Fruit fly (Drosophila melanogaster) whole organism, embryonic: ENCODE data around the gene CG3534.

Source experiments
- Antp ChIP-seq: fragments of 200-800 bp; sonication (Bioruptor generic); optimal IDR thresholded peaks from 3 replicates; lab custom pipeline; 2016; ENCODE audit warnings: missing biosample characterization, missing genetic modification characterization
- Atf-2 ChIP-seq: fragments of 200-800 bp; sonication (Bioruptor generic); optimal IDR thresholded peaks from 2 replicates; lab custom pipeline; 2016; ENCODE audit warnings: missing biosample characterization, missing genetic modification characterization
- BEAF-32 ChIP-seq: fragments of 200-800 bp; sonication (Bioruptor generic); optimal IDR thresholded peaks from 3 replicates; lab custom pipeline; 2017; ENCODE audit warnings: missing biosample characterization, missing genetic modification characterization, mild to moderate bottlenecking, moderate library complexity, missing genetic modification reagents
- Bgb ChIP-seq: fragments of 200-800 bp; sonication (Bioruptor generic); IDR thresholded peaks from 2 replicates; pipeline ENCODE4 v1.3.6; 2022; ENCODE audit warnings: missing biosample characterization, missing genetic modification characterization; ENCODE audit not compliant: partially characterized antibody
- C15 ChIP-seq: fragments of 200-800 bp; sonication (Bioruptor generic); IDR thresholded peaks from 3 replicates; pipeline ENCODE4 v1.3.6; 2022; ENCODE audit warnings: missing biosample characterization, missing genetic modification characterization
- CG1024 ChIP-seq: fragments of 200-800 bp; sonication (Bioruptor generic); IDR thresholded peaks from 2 replicates; pipeline ENCODE4 v1.3.6; 2022; ENCODE audit warnings: missing biosample characterization, missing genetic modification characterization
- CG10959 ChIP-seq: fragments of 200-800 bp; sonication (Bioruptor generic); IDR thresholded peaks from 2 replicates; pipeline ENCODE4 v1.3.6; 2022; ENCODE audit warnings: missing biosample characterization, missing genetic modification characterization
- CG10979 ChIP-seq: fragments of 200-800 bp; sonication (Bioruptor generic); optimal IDR thresholded peaks from 2 replicates; lab custom pipeline; 2018; ENCODE audit warnings: missing biosample characterization, mild to moderate bottlenecking, missing genetic modification characterization, moderate library complexity
- CG12155 ChIP-seq: fragments of 200-800 bp; sonication (Bioruptor generic); optimal IDR thresholded peaks from 3 replicates; lab custom pipeline; 2016; ENCODE audit warnings: missing biosample characterization, missing genetic modification characterization
- CG12299 ChIP-seq: fragments of 200-800 bp; sonication (Bioruptor generic); optimal IDR thresholded peaks from 2 replicates; lab custom pipeline; 2018; ENCODE audit warnings: missing biosample characterization, mild to moderate bottlenecking, missing genetic modification characterization
- CG15011 ChIP-seq: fragments of 200-800 bp; sonication (Bioruptor generic); optimal IDR thresholded peaks from 3 replicates; lab custom pipeline; 2018; ENCODE audit warnings: missing biosample characterization, mild to moderate bottlenecking, missing genetic modification characterization
- CG15514 ChIP-seq: fragments of 200-800 bp; sonication (Bioruptor generic); optimal IDR thresholded peaks from 3 replicates; lab custom pipeline; 2017; ENCODE audit warnings: missing biosample characterization, missing genetic modification characterization, mild to moderate bottlenecking, moderate library complexity, missing genetic modification reagents
- CG17385 ChIP-seq: fragments of 200-800 bp; sonication (Bioruptor generic); optimal IDR thresholded peaks from 3 replicates; lab custom pipeline; 2018; ENCODE audit warnings: missing biosample characterization, mild to moderate bottlenecking, missing genetic modification characterization
- CG6791 ChIP-seq: fragments of 200-800 bp; sonication (Bioruptor generic); IDR thresholded peaks from 3 replicates; pipeline ENCODE4 v1.3.6; 2022; ENCODE audit warnings: missing biosample characterization, missing genetic modification characterization; ENCODE audit not compliant: partially characterized antibody
- CG8281 ChIP-seq: fragments of 200-800 bp; sonication (Bioruptor generic); optimal IDR thresholded peaks from 2 replicates; lab custom pipeline; 2018; ENCODE audit warnings: missing biosample characterization, mild to moderate bottlenecking, missing genetic modification characterization, moderate library complexity
- Dp ChIP-seq: fragments of 200-800 bp; sonication (Bioruptor generic); optimal IDR thresholded peaks from 2 replicates; lab custom pipeline; 2018; ENCODE audit warnings: missing biosample characterization, mild to moderate bottlenecking, missing genetic modification characterization, moderate library complexity
- Ets97D ChIP-seq: fragments of 200-800 bp; sonication (Bioruptor generic); optimal IDR thresholded peaks from 3 replicates; lab custom pipeline; 2016; ENCODE audit warnings: missing biosample characterization, missing genetic modification characterization
- Gug ChIP-seq: fragments of 200-800 bp; sonication (Bioruptor generic); IDR thresholded peaks from 4 replicates; pipeline ENCODE4 v1.3.6; 2022; ENCODE audit warnings: missing biosample characterization, missing genetic modification characterization
- Hr78 ChIP-seq, 2 experiments: fragments of 200-800 bp in 1 of 2; fragments of >200 bp in 1 of 2; sonication (Bioruptor generic) in 1 of 2; optimal IDR thresholded peaks; 2 replicates each; lab custom pipeline; 2017 to 2019; ENCODE audit warnings: missing biosample characterization in 2 of 2, missing genetic modification characterization in 2 of 2, mild to moderate bottlenecking in 1 of 2, moderate library complexity in 1 of 2
- Mes4 ChIP-seq: fragments of 200-800 bp; sonication (Bioruptor generic); optimal IDR thresholded peaks from 2 replicates; lab custom pipeline; 2016; ENCODE audit warnings: missing biosample characterization, missing genetic modification characterization
- NC2α ChIP-seq: fragments of 200-800 bp; sonication (Bioruptor generic); optimal IDR thresholded peaks from 2 replicates; lab custom pipeline; 2016; ENCODE audit warnings: missing biosample characterization, missing genetic modification characterization
- Side ChIP-seq: fragments of 200-800 bp; sonication (Bioruptor generic); optimal IDR thresholded peaks from 2 replicates; lab custom pipeline; 2016; ENCODE audit warnings: missing biosample characterization, missing genetic modification characterization
- Sin3A ChIP-seq: fragments of >200 bp; optimal IDR thresholded peaks from 2 replicates; lab custom pipeline; 2018
- Spps ChIP-seq: fragments of 200-800 bp; sonication (Bioruptor generic); optimal IDR thresholded peaks from 2 replicates; lab custom pipeline; 2018; ENCODE audit warnings: missing biosample characterization, mild to moderate bottlenecking, missing genetic modification characterization
- Usf ChIP-seq: fragments of 200-800 bp; sonication (Bioruptor generic); optimal IDR thresholded peaks from 2 replicates; lab custom pipeline; 2017; ENCODE audit warnings: missing genotype, missing biosample characterization, missing genetic modification characterization
- Xrp1 ChIP-seq: fragments of 200-800 bp; sonication (Bioruptor generic); IDR thresholded peaks from 2 replicates; pipeline ENCODE4 v1.3.6; 2022; ENCODE audit warnings: missing biosample characterization, missing genetic modification characterization
- aop ChIP-seq: fragments of 200-800 bp; sonication (Bioruptor generic); IDR thresholded peaks from 2 replicates; pipeline ENCODE4 v1.3.6; 2022; ENCODE audit warnings: missing biosample characterization, missing genetic modification characterization
- chn ChIP-seq: fragments of 200-800 bp; sonication (Bioruptor generic); optimal IDR thresholded peaks from 2 replicates; lab custom pipeline; 2016; ENCODE audit warnings: missing biosample characterization, missing genetic modification characterization
- crc ChIP-seq: fragments of 200-800 bp; sonication (Bioruptor generic); optimal IDR thresholded peaks from 2 replicates; lab custom pipeline; 2016; ENCODE audit warnings: missing biosample characterization, missing genetic modification characterization
- dimm ChIP-seq: fragments of 200-800 bp; sonication (Bioruptor generic); IDR thresholded peaks from 2 replicates; pipeline ENCODE4 v1.3.6; 2022; ENCODE audit warnings: missing biosample characterization, missing genetic modification characterization
- dpn ChIP-seq, 2 experiments: fragments of 200-800 bp; sonication (Bioruptor generic); optimal IDR thresholded peaks; 3 replicates each; lab custom pipeline; 2016; ENCODE audit warnings: missing biosample characterization in 2 of 2, missing genetic modification characterization in 2 of 2
- ems ChIP-seq: fragments of 200-800 bp; sonication (Bioruptor generic); optimal IDR thresholded peaks from 3 replicates; lab custom pipeline; 2016; ENCODE audit warnings: missing biosample characterization, missing genetic modification characterization
- eyg ChIP-seq: fragments of 200-800 bp; sonication (Bioruptor generic); optimal IDR thresholded peaks from 3 replicates; lab custom pipeline; 2016; ENCODE audit warnings: missing biosample characterization, missing genetic modification characterization
- lab ChIP-seq: fragments of 200-800 bp; sonication (Bioruptor generic); optimal IDR thresholded peaks from 3 replicates; lab custom pipeline; 2017; ENCODE audit warnings: missing biosample characterization, missing genetic modification characterization, mild to moderate bottlenecking, moderate library complexity, missing genetic modification reagents
- lola ChIP-seq, 3 experiments: fragments of >200 bp in 2 of 3; fragments of 200-800 bp in 1 of 3; sonication (Bioruptor generic) in 1 of 3; optimal IDR thresholded peaks; 2 replicates each; lab custom pipeline; 2017 to 2019; ENCODE audit warnings: missing biosample characterization in 3 of 3, missing genetic modification characterization in 3 of 3, mild to moderate bottlenecking in 1 of 3, moderate library complexity in 1 of 3
- mam ChIP-seq: fragments of 200-800 bp; sonication (Bioruptor generic); optimal IDR thresholded peaks from 3 replicates; lab custom pipeline; 2016; ENCODE audit warnings: missing biosample characterization, missing genetic modification characterization
- mirr ChIP-seq: fragments of 200-800 bp; sonication (Bioruptor generic); optimal IDR thresholded peaks from 3 replicates; lab custom pipeline; 2018; ENCODE audit warnings: missing biosample characterization, mild to moderate bottlenecking, missing genetic modification characterization
- nmo ChIP-seq: fragments of 200-800 bp; sonication (Bioruptor generic); optimal IDR thresholded peaks from 2 replicates; lab custom pipeline; 2018; ENCODE audit warnings: missing biosample characterization, mild to moderate bottlenecking, missing genetic modification characterization, moderate library complexity
- p53 ChIP-seq: fragments of 200-800 bp; sonication (Bioruptor generic); optimal IDR thresholded peaks from 2 replicates; lab custom pipeline; 2016; ENCODE audit warnings: missing biosample characterization, missing genetic modification characterization
- ranshi ChIP-seq: fragments of 200-800 bp; sonication (Bioruptor generic); IDR thresholded peaks from 2 replicates; pipeline ENCODE4 v1.3.6; 2022; ENCODE audit warnings: missing biosample characterization, missing genetic modification characterization
- rib ChIP-seq: fragments of 200-800 bp; sonication (Bioruptor generic); IDR thresholded peaks from 2 replicates; pipeline ENCODE4 v1.3.6; 2022; ENCODE audit warnings: missing biosample characterization, missing genetic modification characterization
- scrt ChIP-seq: fragments of 200-800 bp; sonication (Bioruptor generic); optimal IDR thresholded peaks from 2 replicates; lab custom pipeline; 2018; ENCODE audit warnings: missing biosample characterization, mild to moderate bottlenecking, missing genetic modification characterization, moderate library complexity
- slbo ChIP-seq: fragments of 200-800 bp; sonication (Bioruptor generic); IDR thresholded peaks from 2 replicates; pipeline ENCODE4 v1.3.6; 2022; ENCODE audit warnings: missing biosample characterization, missing genetic modification characterization
- slp2 ChIP-seq: fragments of 200-800 bp; sonication (Bioruptor generic); optimal IDR thresholded peaks from 2 replicates; lab custom pipeline; 2016; ENCODE audit warnings: missing biosample characterization, missing genetic modification characterization
- sna ChIP-seq: fragments of 200-800 bp; sonication (Bioruptor generic); IDR thresholded peaks from 2 replicates; pipeline ENCODE4 v1.3.6; 2022; ENCODE audit warnings: missing biosample characterization, missing genetic modification characterization; ENCODE audit not compliant: partially characterized antibody
- stwl ChIP-seq: fragments of 200-800 bp; sonication (Bioruptor generic); optimal IDR thresholded peaks from 3 replicates; lab custom pipeline; 2018; ENCODE audit warnings: missing biosample characterization, mild to moderate bottlenecking, missing genetic modification characterization, moderate library complexity
- sug ChIP-seq: fragments of 200-800 bp; optimal IDR thresholded peaks from 2 replicates; lab custom pipeline; 2019; ENCODE audit warnings: missing biosample characterization, mild to moderate bottlenecking, missing genetic modification characterization, moderate library complexity
- tx ChIP-seq: fragments of 200-800 bp; sonication (Bioruptor generic); optimal IDR thresholded peaks from 2 replicates; lab custom pipeline; 2016; ENCODE audit warnings: missing biosample characterization, missing genetic modification characterization
- unc-4 ChIP-seq: fragments of 200-800 bp; sonication (Bioruptor generic); IDR thresholded peaks from 2 replicates; pipeline ENCODE4 v1.3.6; 2022; ENCODE audit warnings: missing biosample characterization, missing genetic modification characterization; ENCODE audit not compliant: partially characterized antibody
- unpg ChIP-seq: fragments of 200-800 bp; sonication (Bioruptor generic); optimal IDR thresholded peaks from 3 replicates; lab custom pipeline; 2018; ENCODE audit warnings: missing biosample characterization, mild to moderate bottlenecking, missing genetic modification characterization, moderate library complexity
- zfh1 ChIP-seq: fragments of 200-800 bp; sonication (Bioruptor generic); IDR thresholded peaks from 3 replicates; pipeline ENCODE4 v1.3.6; 2022; ENCODE audit warnings: missing biosample characterization, missing genetic modification characterization

The CG3534 gene

DNA sequence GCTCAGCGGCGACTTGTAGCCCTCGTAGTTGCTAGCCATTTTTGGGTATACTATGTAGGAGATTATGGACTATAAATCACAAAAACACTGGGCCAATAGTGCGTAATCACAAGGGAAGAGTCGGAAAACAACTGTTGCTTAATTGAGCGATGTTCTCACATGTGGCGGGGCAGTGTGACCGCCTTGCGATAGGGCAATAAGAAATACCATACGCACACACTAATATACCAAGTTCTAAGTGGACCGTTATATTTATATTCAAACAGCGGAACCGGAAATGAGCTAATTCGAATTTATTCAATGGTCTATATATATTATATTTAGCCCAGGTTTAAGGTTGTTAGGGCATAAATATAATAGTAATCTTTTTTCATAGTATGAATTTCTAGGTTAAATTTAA, 24.7 kb downstream of the CG3534 start, which contains the start of gene Adsl (continued):
- TF ChIP-seq Xrp1 (GFP tag; lab: Robert Waterston, UW): no peak
- TF ChIP-seq CG12155 (GFP tag; lab: Kevin White, UChicago): no peak
- TF ChIP-seq Sin3A (lab: Kevin White, UChicago): no peak
- no peak for TF ChIP-seq Usf (GFP tag; lab: Kevin White, UChicago)
- TF ChIP-seq mam (GFP tag; lab: Kevin White, UChicago): no peak
- TF ChIP-seq Ets97D (GFP tag; lab: Kevin White, UChicago): peak; percentile 99
- TF ChIP-seq Atf-2 (GFP tag; lab: Kevin White, UChicago): no peak
- no peak for TF ChIP-seq NC2α (GFP tag; lab: Kevin White, UChicago)
- TF ChIP-seq Antp (GFP tag; lab: Kevin White, UChicago): no peak
- TF ChIP-seq unc-4 (GFP tag; lab: Robert Waterston, UW): 0 out of 2 replicates have a peak, but pooled peaks have one; percentile 29
- TF ChIP-seq CG1024 (GFP tag; lab: Robert Waterston, UW): peak; percentile 43
- peak; percentile 57 for TF ChIP-seq CG15011
- peak; percentile 49; the same call in 1 of the 2 replicates for TF ChIP-seq Bgb (GFP tag; lab: Robert Waterston, UW)
- TF ChIP-seq Mes4 (GFP tag; lab: Kevin White, UChicago): peak; percentile 45
- TF ChIP-seq CG12299 (tag; lab: Kevin White, UChicago): peak; percentile 45
- no peak for TF ChIP-seq sug
- TF ChIP-seq ems: no peak
- 0 out of 2 replicates have a peak, but pooled peaks have one; percentile 11 for TF ChIP-seq slbo (GFP tag; lab: Robert Waterston, UW)
- no peak for TF ChIP-seq C15 (GFP tag; lab: Robert Waterston, UW)
- peak; percentile 57 for TF ChIP-seq BEAF-32 (GFP tag; lab: Kevin White, UChicago)
- TF ChIP-seq chn (GFP tag; lab: Kevin White, UChicago): no peak
- no peak for TF ChIP-seq Hr78 (GFP tag; optimal IDR thresholded peaks at IDR 0.05; lab: Kevin White, UChicago)
- TF ChIP-seq scrt (GFP tag; lab: Kevin White, UChicago): peak; percentile 90
- TF ChIP-seq tx: no peak
- no peak for TF ChIP-seq rib (GFP tag; lab: Robert Waterston, UW)
- no peak; the same call in 1 of the 2 replicates for TF ChIP-seq ranshi (GFP tag; lab: Robert Waterston, UW)
- TF ChIP-seq slp2 (GFP tag; lab: Kevin White, UChicago): peak; percentile 46
- TF ChIP-seq Side (GFP tag; lab: Kevin White, UChicago): peak; percentile 20
- TF ChIP-seq Gug (GFP tag; lab: Robert Waterston, UW): no peak
- TF ChIP-seq sna (GFP tag; lab: Robert Waterston, UW): no peak
- no peak for TF ChIP-seq lola (GFP tag; optimal IDR thresholded peaks at IDR 0.05; lab: Kevin White, UChicago)
- peak; percentile 96 for TF ChIP-seq CG15514 (GFP tag; lab: Kevin White, UChicago)
- TF ChIP-seq stwl (tag; lab: Kevin White, UChicago): peak; percentile 99
- peak; percentile 30 for TF ChIP-seq CG8281 (tag; lab: Kevin White, UChicago)
- TF ChIP-seq crc (GFP tag; lab: Kevin White, UChicago): no peak
- TF ChIP-seq nmo (GFP tag; lab: Kevin White, UChicago): peak; percentile 73
- peak; percentile 62; the same call in 1 of the 2 replicates for TF ChIP-seq aop (GFP tag; lab: Robert Waterston, UW)
- no peak; the same call in 2 of the 3 replicates for TF ChIP-seq CG6791 (GFP tag; lab: Robert Waterston, UW)
- peak; percentile 72 for TF ChIP-seq zfh1 (GFP tag; lab: Robert Waterston, UW)
- TF ChIP-seq lab: peak; percentile 82
- TF ChIP-seq CG17385 (GFP tag; lab: Kevin White, UChicago): peak; percentile 74
- peak; percentile 30 for TF ChIP-seq mirr (GFP tag; lab: Kevin White, UChicago)
- TF ChIP-seq unpg (GFP tag; lab: Kevin White, UChicago): no peak
- TF ChIP-seq dpn (GFP tag; optimal IDR thresholded peaks at IDR 0.05; lab: Kevin White, UChicago): peak; percentile 2 to 9
- peak; percentile 45 for TF ChIP-seq Dp (GFP tag; lab: Kevin White, UChicago)
- peak; percentile 73 for TF ChIP-seq CG10979
- peak; percentile 13 for TF ChIP-seq p53 (GFP tag; lab: Kevin White, UChicago)
- TF ChIP-seq Spps (tag; lab: Kevin White, UChicago): peak; percentile 67
- no peak for TF ChIP-seq dimm (GFP tag; lab: Robert Waterston, UW)
- TF ChIP-seq eyg (GFP tag; lab: Kevin White, UChicago): peak; percentile 3
- TF ChIP-seq CG10959 (GFP tag; lab: Robert Waterston, UW): no peak
